In genomic region chr3R:15665962-15666361, dm6 we compare ENCODE assay signal across 1 fruit fly cellular context.
TF ChIP-seq lines count a peak whose summit lies in the region.

pxb (plus strand) TSS chr3R:15666183.

TF ChIP-seq in whole organism, embryonic, 481 proteins besides CTCF, POLR2A, EP300 and RAD21 (continued from another document and continues in another):
- no peak for TF ChIP-seq knrl (GFP tag; IDR thresholded peaks at IDR 0.05; lab: Robert Waterston, UW; ENCODE audit: partially characterized antibody)
- peak; percentile 8 for TF ChIP-seq HmgZ (tag; optimal IDR thresholded peaks at IDR 0.05; lab: Kevin White, UChicago)
- no peak for TF ChIP-seq fru (optimal IDR thresholded peaks at IDR 0.05; lab: Kevin White, UChicago)
- TF ChIP-seq CG8359 (GFP tag; optimal IDR thresholded peaks at IDR 0.05; lab: Kevin White, UChicago; ENCODE audit: borderline replicate concordance): no peak
- no peak for TF ChIP-seq CG10462 (GFP tag; optimal IDR thresholded peaks at IDR 0.05; lab: Kevin White, UChicago)
- no peak for TF ChIP-seq Tbp (GFP tag; optimal IDR thresholded peaks at IDR 0.05; lab: Kevin White, UChicago)
- TF ChIP-seq insv (GFP tag; optimal IDR thresholded peaks at IDR 0.05; lab: Kevin White, UChicago): peak in 1 of 2 experiments; percentile 58
- TF ChIP-seq CG14860 (GFP tag; IDR thresholded peaks at IDR 0.05; lab: Robert Waterston, UW; ENCODE audit: partially characterized antibody): no peak
- no peak for TF ChIP-seq Fer1 (GFP tag; optimal IDR thresholded peaks at IDR 0.05; lab: Kevin White, UChicago)
- TF ChIP-seq Ravus (GFP tag; IDR thresholded peaks at IDR 0.05; lab: Robert Waterston, UW): no peak
- peak; percentile 21 for TF ChIP-seq CG15601 (tag; optimal IDR thresholded peaks at IDR 0.05; lab: Kevin White, UChicago)
- TF ChIP-seq CG2678 (tag; optimal IDR thresholded peaks at IDR 0.05; lab: Kevin White, UChicago): peak; percentile 14
- TF ChIP-seq CG17385 (GFP tag; optimal IDR thresholded peaks at IDR 0.05; lab: Kevin White, UChicago): peak; percentile 20
- TF ChIP-seq Adf1 (GFP tag; IDR thresholded peaks at IDR 0.05; lab: Robert Waterston, UW): no peak
- no peak for TF ChIP-seq Dek (tag; optimal IDR thresholded peaks at IDR 0.05; lab: Kevin White, UChicago)
- TF ChIP-seq CG30431 (GFP tag; optimal IDR thresholded peaks at IDR 0.05; lab: Kevin White, UChicago): no peak
- TF ChIP-seq sr (GFP tag; IDR thresholded peaks at IDR 0.05; lab: Robert Waterston, UW): peak; percentile 16; the same call in 1 of the 3 replicates
- no peak for TF ChIP-seq br (optimal IDR thresholded peaks at IDR 0.05; lab: Kevin White, UChicago)
- no peak for TF ChIP-seq CG11695 (GFP tag; IDR thresholded peaks at IDR 0.05; lab: Robert Waterston, UW)
- TF ChIP-seq btn (GFP tag; optimal IDR thresholded peaks at IDR 0.05; lab: Kevin White, UChicago): no peak
- TF ChIP-seq CG16779 (GFP tag; IDR thresholded peaks at IDR 0.05; lab: Robert Waterston, UW): no peak
- no peak for TF ChIP-seq Atf6 (GFP tag; IDR thresholded peaks at IDR 0.05; lab: Robert Waterston, UW)
- TF ChIP-seq CG14050 (GFP tag; IDR thresholded peaks at IDR 0.05; lab: Robert Waterston, UW): no peak
- peak; percentile 100 for TF ChIP-seq CG11504 (tag; optimal IDR thresholded peaks at IDR 0.05; lab: Kevin White, UChicago)
- TF ChIP-seq CG7357 (GFP tag; IDR thresholded peaks at IDR 0.05; lab: Robert Waterston, UW): no peak
- no peak for TF ChIP-seq ab (GFP tag; optimal IDR thresholded peaks at IDR 0.05; lab: Kevin White, UChicago)
- no peak for TF ChIP-seq Ada2b (GFP tag; IDR thresholded peaks at IDR 0.05; lab: Robert Waterston, UW)
- no peak for TF ChIP-seq CG7372 (GFP tag; IDR thresholded peaks at IDR 0.05; lab: Robert Waterston, UW)
- no peak for TF ChIP-seq crc (GFP tag; optimal IDR thresholded peaks at IDR 0.05; lab: Kevin White, UChicago)
- no peak for TF ChIP-seq Gug (GFP tag; IDR thresholded peaks at IDR 0.05; lab: Robert Waterston, UW)
- no peak for TF ChIP-seq pan (optimal IDR thresholded peaks at IDR 0.05; lab: Kevin White, UChicago)
- peak in 1 of 2 experiments; percentile 49 for TF ChIP-seq pan (GFP tag; optimal IDR thresholded peaks at IDR 0.05 in 1 of 2, IDR thresholded peaks at IDR 0.05 in 1 of 2)
- TF ChIP-seq z (GFP tag; IDR thresholded peaks at IDR 0.05; lab: Robert Waterston, UW): peak; percentile 80
- TF ChIP-seq CG8388 (GFP tag; optimal IDR thresholded peaks at IDR 0.05; lab: Kevin White, UChicago): no peak
- no peak for TF ChIP-seq H2.0 (GFP tag; IDR thresholded peaks at IDR 0.05; lab: Robert Waterston, UW)
- no peak for TF ChIP-seq CG14014 (GFP tag; IDR thresholded peaks at IDR 0.05; lab: Robert Waterston, UW)
- TF ChIP-seq vvl (GFP tag; IDR thresholded peaks at IDR 0.05; lab: Robert Waterston, UW): peak; percentile 78
- no peak for TF ChIP-seq CG6813 (GFP tag; optimal IDR thresholded peaks at IDR 0.05; lab: Kevin White, UChicago)
- TF ChIP-seq pzg (GFP tag; optimal IDR thresholded peaks at IDR 0.05; lab: Kevin White, UChicago): no peak
- TF ChIP-seq nerfin-1 (tag; optimal IDR thresholded peaks at IDR 0.05; lab: Kevin White, UChicago): peak; percentile 55
- TF ChIP-seq CG7963 (GFP tag; IDR thresholded peaks at IDR 0.05; lab: Robert Waterston, UW; ENCODE audit: partially characterized antibody): peak; percentile 20; the same call in 1 of the 3 replicates
- TF ChIP-seq CG32532 (GFP tag; IDR thresholded peaks at IDR 0.05; lab: Robert Waterston, UW): no peak
- TF ChIP-seq B-H2 (GFP tag; optimal IDR thresholded peaks at IDR 0.05; lab: Kevin White, UChicago): no peak
- no peak for TF ChIP-seq ro (GFP tag; IDR thresholded peaks at IDR 0.05; lab: Robert Waterston, UW)
- no peak for TF ChIP-seq h (optimal IDR thresholded peaks at IDR 0.05; lab: Kevin White, UChicago)
- peak; percentile 18 for TF ChIP-seq ash1 (GFP tag; optimal IDR thresholded peaks at IDR 0.05; lab: Kevin White, UChicago)
- no peak for TF ChIP-seq jigr1 (GFP tag; IDR thresholded peaks at IDR 0.05; lab: Robert Waterston, UW)
- TF ChIP-seq Lpt (GFP tag; optimal IDR thresholded peaks at IDR 0.05; lab: Kevin White, UChicago): no peak
- TF ChIP-seq CG11723 (GFP tag; optimal IDR thresholded peaks at IDR 0.05; lab: Kevin White, UChicago): no peak
- TF ChIP-seq chm (GFP tag; IDR thresholded peaks at IDR 0.05; lab: Robert Waterston, UW): peak; percentile 92
- no peak for TF ChIP-seq Asciz (GFP tag; optimal IDR thresholded peaks at IDR 0.05; lab: Kevin White, UChicago)
- no peak for TF ChIP-seq CG15269 (tag; optimal IDR thresholded peaks at IDR 0.05; lab: Kevin White, UChicago)
- TF ChIP-seq hkb (optimal IDR thresholded peaks at IDR 0.05; lab: Kevin White, UChicago): no peak
- TF ChIP-seq hkb (GFP tag; IDR thresholded peaks at IDR 0.05; lab: Robert Waterston, UW): 0 out of 2 replicates have a peak, but pooled peaks have one; percentile 31
- TF ChIP-seq Awh (GFP tag; IDR thresholded peaks at IDR 0.05; lab: Robert Waterston, UW): 0 out of 2 replicates have a peak, but pooled peaks have one; percentile 7
- no peak for TF ChIP-seq Hmx (GFP tag; optimal IDR thresholded peaks at IDR 0.05; lab: Kevin White, UChicago)
- TF ChIP-seq usp (GFP tag; optimal IDR thresholded peaks at IDR 0.05; lab: Kevin White, UChicago): no peak
- no peak for TF ChIP-seq p53 (GFP tag; optimal IDR thresholded peaks at IDR 0.05; lab: Kevin White, UChicago)
- peak; percentile 27 for TF ChIP-seq fd64A (GFP tag; optimal IDR thresholded peaks at IDR 0.05; lab: Kevin White, UChicago)
- peak; percentile 61 for TF ChIP-seq sqz (GFP tag; optimal IDR thresholded peaks at IDR 0.05; lab: Kevin White, UChicago)
- TF ChIP-seq hth (optimal IDR thresholded peaks at IDR 0.05; lab: Kevin White, UChicago): no peak
- TF ChIP-seq gce (GFP tag; IDR thresholded peaks at IDR 0.05; lab: Robert Waterston, UW): no peak
- TF ChIP-seq CG4282 (GFP tag; optimal IDR thresholded peaks at IDR 0.05; lab: Kevin White, UChicago): no peak
- TF ChIP-seq Ets65A (GFP tag; lab: Kevin White, UChicago): peak; percentile 86
- no peak for TF ChIP-seq Poxn (GFP tag; IDR thresholded peaks at IDR 0.05; lab: Robert Waterston, UW)
- no peak for TF ChIP-seq seq (GFP tag; IDR thresholded peaks at IDR 0.05; lab: Robert Waterston, UW)
- no peak for TF ChIP-seq CG11560 (tag; IDR thresholded peaks at IDR 0.05; lab: Robert Waterston, UW)
- TF ChIP-seq dmrt11E (tag; optimal IDR thresholded peaks at IDR 0.05; lab: Kevin White, UChicago): no peak
- no peak for TF ChIP-seq CG4617 (GFP tag; optimal IDR thresholded peaks at IDR 0.05; lab: Kevin White, UChicago; ENCODE audit: borderline replicate concordance)
- no peak for TF ChIP-seq Bdp1 (GFP tag; optimal IDR thresholded peaks at IDR 0.05; lab: Kevin White, UChicago)
- TF ChIP-seq lola (GFP tag; optimal IDR thresholded peaks at IDR 0.05; lab: Kevin White, UChicago): no peak
- no peak for TF ChIP-seq CG17802 (tag; optimal IDR thresholded peaks at IDR 0.05; lab: Kevin White, UChicago)
- TF ChIP-seq amos (GFP tag; IDR thresholded peaks at IDR 0.05; lab: Robert Waterston, UW; ENCODE audit: partially characterized antibody): peak; percentile 39; the same call in 1 of the 2 replicates
- TF ChIP-seq CG4854 (GFP tag; optimal IDR thresholded peaks at IDR 0.05; lab: Kevin White, UChicago): no peak
- peak; percentile 3 for TF ChIP-seq CG13424 (tag; optimal IDR thresholded peaks at IDR 0.05; lab: Kevin White, UChicago)
- peak; percentile 61 for TF ChIP-seq pros (GFP tag; optimal IDR thresholded peaks at IDR 0.05; lab: Kevin White, UChicago)
- no peak for TF ChIP-seq CG5245 (GFP tag; optimal IDR thresholded peaks at IDR 0.05; lab: Kevin White, UChicago)
- no peak for TF ChIP-seq CG12942 (GFP tag; optimal IDR thresholded peaks at IDR 0.05; lab: Kevin White, UChicago)
- TF ChIP-seq Hr3 (GFP tag; optimal IDR thresholded peaks at IDR 0.05; lab: Kevin White, UChicago): no peak
- no peak for TF ChIP-seq CG13296 (GFP tag; optimal IDR thresholded peaks at IDR 0.05; lab: Kevin White, UChicago)
- no peak for TF ChIP-seq CG7928 (GFP tag; optimal IDR thresholded peaks at IDR 0.05; lab: Kevin White, UChicago)
- no peak; the same call in 1 of the 2 replicates for TF ChIP-seq Rfx (GFP tag; IDR thresholded peaks at IDR 0.05; lab: Robert Waterston, UW)
- TF ChIP-seq CG11398 (GFP tag; optimal IDR thresholded peaks at IDR 0.05; lab: Kevin White, UChicago): peak; percentile 39
- TF ChIP-seq MBD-R2 (GFP tag; IDR thresholded peaks at IDR 0.05; lab: Robert Waterston, UW): 0 out of 2 replicates have a peak, but pooled peaks have one; percentile 10
- no peak for TF ChIP-seq CG17361 (GFP tag; IDR thresholded peaks at IDR 0.05; lab: Robert Waterston, UW)
- TF ChIP-seq crp (GFP tag; optimal IDR thresholded peaks at IDR 0.05; lab: Kevin White, UChicago): no peak
- 0 out of 2 replicates have a peak, but pooled peaks have one; percentile 23 for TF ChIP-seq CG42726 (GFP tag; IDR thresholded peaks at IDR 0.05; lab: Robert Waterston, UW; ENCODE audit: partially characterized antibody)
- TF ChIP-seq CG5953 (GFP tag; IDR thresholded peaks at IDR 0.05; lab: Robert Waterston, UW): no peak
- no peak for TF ChIP-seq dimm (GFP tag; IDR thresholded peaks at IDR 0.05; lab: Robert Waterston, UW)
- TF ChIP-seq cato (GFP tag; optimal IDR thresholded peaks at IDR 0.05; lab: Kevin White, UChicago; ENCODE audit: borderline replicate concordance): no peak
- no peak for TF ChIP-seq crol (GFP tag; IDR thresholded peaks at IDR 0.05; lab: Robert Waterston, UW)
- TF ChIP-seq Rx (GFP tag; IDR thresholded peaks at IDR 0.05; lab: Robert Waterston, UW): no peak
- TF ChIP-seq CG16863 (GFP tag; optimal IDR thresholded peaks at IDR 0.05; lab: Kevin White, UChicago): no peak
- TF ChIP-seq Nf-YA (GFP tag; IDR thresholded peaks at IDR 0.05; lab: Robert Waterston, UW): no peak
- TF ChIP-seq kay (GFP tag; optimal IDR thresholded peaks at IDR 0.05; lab: Kevin White, UChicago): peak; percentile 35
- no peak for TF ChIP-seq croc (GFP tag; conservative IDR thresholded peaks at IDR 0.05; lab: Robert Waterston, UW)
- TF ChIP-seq CG10274 (GFP tag; optimal IDR thresholded peaks at IDR 0.05; lab: Kevin White, UChicago): no peak
- no peak for TF ChIP-seq Fer2 (tag; optimal IDR thresholded peaks at IDR 0.05; lab: Kevin White, UChicago)
- TF ChIP-seq HLH3B (GFP tag; IDR thresholded peaks at IDR 0.05; lab: Robert Waterston, UW): no peak
- no peak for TF ChIP-seq tap (tag; optimal IDR thresholded peaks at IDR 0.05; lab: Kevin White, UChicago)
- TF ChIP-seq CG4360 (GFP tag; IDR thresholded peaks at IDR 0.05; lab: Robert Waterston, UW): peak; percentile 79
- TF ChIP-seq Mad (GFP tag; optimal IDR thresholded peaks at IDR 0.05; lab: Kevin White, UChicago): peak; percentile 24
- TF ChIP-seq toy (GFP tag; IDR thresholded peaks at IDR 0.05; lab: Robert Waterston, UW): no peak
- TF ChIP-seq Nf-YC (tag; optimal IDR thresholded peaks at IDR 0.05; lab: Kevin White, UChicago): peak; percentile 17
- TF ChIP-seq bab2 (GFP tag; optimal IDR thresholded peaks at IDR 0.05; lab: Kevin White, UChicago): no peak
- TF ChIP-seq NFAT (GFP tag; IDR thresholded peaks at IDR 0.05; lab: Robert Waterston, UW): no peak
- TF ChIP-seq pb (GFP tag; optimal IDR thresholded peaks at IDR 0.05; lab: Kevin White, UChicago): no peak
- TF ChIP-seq Sox102F (GFP tag; optimal IDR thresholded peaks at IDR 0.05; lab: Kevin White, UChicago): no peak
- TF ChIP-seq mirr (GFP tag; optimal IDR thresholded peaks at IDR 0.05; lab: Kevin White, UChicago): no peak
- no peak for TF ChIP-seq Hsf (GFP tag; optimal IDR thresholded peaks at IDR 0.05; lab: Kevin White, UChicago)
- no peak for TF ChIP-seq gcm2 (GFP tag; optimal IDR thresholded peaks at IDR 0.05; lab: Kevin White, UChicago)
- TF ChIP-seq CkIIα-i1 (GFP tag; IDR thresholded peaks at IDR 0.05; lab: Robert Waterston, UW): no peak
- TF ChIP-seq CG9609 (GFP tag; optimal IDR thresholded peaks at IDR 0.05; lab: Kevin White, UChicago): no peak
- no peak for TF ChIP-seq CG18476 (GFP tag; optimal IDR thresholded peaks at IDR 0.05; lab: Kevin White, UChicago)
- TF ChIP-seq Max (GFP tag; optimal IDR thresholded peaks at IDR 0.05; lab: Kevin White, UChicago): no peak
- peak; percentile 7 for TF ChIP-seq scrt (GFP tag; optimal IDR thresholded peaks at IDR 0.05; lab: Kevin White, UChicago)
- TF ChIP-seq CG17359 (tag; optimal IDR thresholded peaks at IDR 0.05; lab: Kevin White, UChicago): peak; percentile 24
- no peak for TF ChIP-seq disco-r (GFP tag; optimal IDR thresholded peaks at IDR 0.05; lab: Kevin White, UChicago)
- no peak for TF ChIP-seq org-1 (GFP tag; optimal IDR thresholded peaks at IDR 0.05; lab: Kevin White, UChicago)
- no peak for TF ChIP-seq Oli (tag; optimal IDR thresholded peaks at IDR 0.05; lab: Kevin White, UChicago)
- TF ChIP-seq bowl (GFP tag; IDR thresholded peaks at IDR 0.05; lab: Robert Waterston, UW): peak; percentile 11; the same call in 1 of the 2 replicates
- TF ChIP-seq Dad (GFP tag; optimal IDR thresholded peaks at IDR 0.05; lab: Kevin White, UChicago): no peak
- TF ChIP-seq CG12744 (GFP tag; optimal IDR thresholded peaks at IDR 0.05; lab: Kevin White, UChicago): no peak
- TF ChIP-seq dati (GFP tag; IDR thresholded peaks at IDR 0.05; lab: Robert Waterston, UW): no peak
- no peak for TF ChIP-seq zfh2 (GFP tag; optimal IDR thresholded peaks at IDR 0.05; lab: Kevin White, UChicago)
- 0 out of 3 replicates have a peak, but pooled peaks have one; percentile 37 for TF ChIP-seq so (GFP tag; IDR thresholded peaks at IDR 0.05; lab: Robert Waterston, UW)
- no peak for TF ChIP-seq mam (GFP tag; optimal IDR thresholded peaks at IDR 0.05; lab: Kevin White, UChicago)
- TF ChIP-seq bbx (GFP tag; IDR thresholded peaks at IDR 0.05; lab: Robert Waterston, UW; ENCODE audit: partially characterized antibody): peak; percentile 69
- no peak for TF ChIP-seq CG31365 (tag; optimal IDR thresholded peaks at IDR 0.05; lab: Kevin White, UChicago)
- no peak for TF ChIP-seq CG11093 (GFP tag; IDR thresholded peaks at IDR 0.05; lab: Robert Waterston, UW)
- peak in 1 of 2 experiments; percentile 2 for TF ChIP-seq Hr51 (GFP tag; optimal IDR thresholded peaks at IDR 0.05; lab: Kevin White, UChicago)
- no peak for TF ChIP-seq CG4424 (GFP tag; optimal IDR thresholded peaks at IDR 0.05; lab: Kevin White, UChicago)
- TF ChIP-seq CG7556 (GFP tag; optimal IDR thresholded peaks at IDR 0.05; lab: Kevin White, UChicago): no peak
- no peak for TF ChIP-seq CG3281 (GFP tag; optimal IDR thresholded peaks at IDR 0.05; lab: Kevin White, UChicago)
- peak; percentile 15 for TF ChIP-seq Side (GFP tag; optimal IDR thresholded peaks at IDR 0.05; lab: Kevin White, UChicago)
- TF ChIP-seq Gsc (GFP tag; IDR thresholded peaks at IDR 0.05; lab: Robert Waterston, UW): no peak
- no peak for TF ChIP-seq Dp (GFP tag; optimal IDR thresholded peaks at IDR 0.05; lab: Kevin White, UChicago)
